Worm (Caenorhabditis elegans) whole organism, L3 larva: Measurements from ENCODE around the gene dpy-22.

Source experiments
- R02D3.7 ChIP-seq: fragments of 150-350 bp; optimal IDR thresholded peaks from 2 replicates; lab custom pipeline; 2014; ENCODE audit warnings: missing biosample characterization, missing genetic modification characterization
- egl-27 ChIP-seq: sonication (generic microtip); optimal IDR thresholded peaks from 4 replicates; lab custom pipeline; 2017; ENCODE audit warnings: missing biosample characterization, missing genetic modification reagents, missing genetic modification characterization
- nhr-11 ChIP-seq: fragments of 150-350 bp; optimal IDR thresholded peaks from 2 replicates; lab custom pipeline; 2014; ENCODE audit warnings: missing biosample characterization, missing genetic modification characterization
- snpc-4 ChIP-seq: fragments of 150-350 bp; optimal IDR thresholded peaks from 2 replicates; lab custom pipeline; 2014; ENCODE audit warnings: missing biosample characterization, missing genetic modification characterization
- unc-39 ChIP-seq: sonication (generic microtip); optimal IDR thresholded peaks from 4 replicates; lab custom pipeline; 2017; ENCODE audit warnings: missing biosample characterization, missing genetic modification characterization
- unc-62 ChIP-seq: fragments of 150-350 bp; sonication (generic microtip); optimal IDR thresholded peaks from 4 replicates; lab custom pipeline; 2014; ENCODE audit warnings: missing biosample characterization, missing genetic modification reagents, missing genetic modification characterization

- TF ChIP-seq nhr-11 (tag; lab: Kevin White, UChicago) (no peak), unc-39 (tag; lab: Kevin White, UChicago) (no peak), unc-62 (GFP tag; lab: Kevin White, UChicago) (no peak), snpc-4 (tag; lab: Kevin White, UChicago) (no peak), egl-27 (tag; lab: Kevin White, UChicago) (no peak), R02D3.7 (tag; lab: Kevin White, UChicago) (no peak)
Measured at ce11 chrX:9856618-9857017, 34.5 kb upstream of the dpy-22 start, which contains the start of gene R07B1.11.
